Worm (Caenorhabditis elegans) whole organism, midembryonic: ENCODE measurements around the gene nlp-41.

Experiments
- T22C8.4 ChIP-seq: fragments of 200-800 bp; sonication (Bioruptor generic); IDR thresholded peaks from 2 replicates; pipeline ENCODE4 v1.3.6; 2022; ENCODE audit warnings: missing genetic modification characterization, missing compliant biosample characterization
- med-1 ChIP-seq: sonication (generic microtip); optimal IDR thresholded peaks from 2 replicates; lab custom pipeline; 2017; ENCODE audit warnings: missing genetic modification characterization, mild to moderate bottlenecking, missing compliant biosample characterization, antibody characterized with exemption, missing genetic modification reagents; ENCODE audit not compliant: insufficient read depth
- ztf-29 ChIP-seq: fragments of 200-800 bp; sonication (Bioruptor generic); IDR thresholded peaks from 2 replicates; pipeline ENCODE4 v1.3.6; 2022; ENCODE audit warnings: missing genetic modification reagents, missing genetic modification characterization, missing compliant biosample characterization

ce11 chrII:14570541-14571160 lies 19.9 kb downstream of the nlp-41 start:
- TF ChIP-seq ztf-29 (no peak), med-1 (GFP tag; lab: Kevin White, UChicago) (no peak), T22C8.4 (GFP tag; lab: Robert Waterston, UW) (no peak)
